Fruit fly (Drosophila melanogaster): ENCODE measurements around the gene CG4022.

DNA sequence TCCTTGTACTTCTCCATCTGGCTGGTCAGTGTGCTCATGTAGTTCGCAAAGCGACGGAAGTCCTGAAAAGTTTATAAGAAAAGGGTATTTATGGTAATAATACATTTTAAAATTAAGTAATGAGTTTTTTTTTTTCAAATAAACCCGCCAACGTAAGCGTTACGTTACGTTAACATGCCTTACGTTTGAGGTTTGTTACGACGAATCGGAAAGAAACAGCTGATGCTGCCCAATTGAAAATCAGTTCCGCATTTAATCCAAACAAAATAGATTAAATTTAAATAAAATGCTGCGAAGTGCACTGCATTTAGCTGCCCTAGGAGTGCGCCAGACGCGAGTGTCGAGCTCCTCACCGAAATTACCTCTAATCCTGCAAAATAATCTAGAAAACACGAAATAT, 46.5 kb downstream of the CG4022 start, which contains the start of gene mRRF1:
- TF ChIP-seq CG34367 (tag; optimal IDR thresholded peaks at IDR 0.05): no peak
- TF ChIP-seq Pif1A (GFP tag; optimal IDR thresholded peaks at IDR 0.05): no peak
- no peak for TF ChIP-seq Pif1B (GFP tag; optimal IDR thresholded peaks at IDR 0.05)
- no peak for TF ChIP-seq fd96Ca (GFP tag; IDR thresholded peaks at IDR 0.05)
- no peak for TF ChIP-seq CG17806 (tag; optimal IDR thresholded peaks at IDR 0.05)
- TF ChIP-seq CG15710 (tag; optimal IDR thresholded peaks at IDR 0.05): no peak
- TF ChIP-seq D1 (tag; optimal IDR thresholded peaks at IDR 0.05): no peak
- no peak for TF ChIP-seq CG10348 (GFP tag; IDR thresholded peaks at IDR 0.05)
- no peak for TF ChIP-seq gl (tag; optimal IDR thresholded peaks at IDR 0.05)
- no peak for TF ChIP-seq CG4496 (GFP tag; IDR thresholded peaks at IDR 0.05)
- TF ChIP-seq EcR (GFP tag; optimal IDR thresholded peaks at IDR 0.05): no peak
- no peak for TF ChIP-seq CG14655 (GFP tag; optimal IDR thresholded peaks at IDR 0.05)
- TF ChIP-seq CG12605 (GFP tag; IDR thresholded peaks at IDR 0.05): no peak
